Fruit fly (Drosophila melanogaster): ENCODE data around the gene Rh7.
A peak's percentile ranks its signal among the peaks of the same experiment; 100 is the strongest.

The Rh7 gene

dm6 chr3L:12136630-12137029 lies 38.7 kb downstream of the Rh7 start, which contains the start of the genes CG5645 and Atg12 (continued):
- TF ChIP-seq BEAF-32 (GFP tag; optimal IDR thresholded peaks at IDR 0.05) (peak; percentile 80), tin (GFP tag; optimal IDR thresholded peaks at IDR 0.05) (peak; percentile 79), Atf3 (GFP tag; optimal IDR thresholded peaks at IDR 0.05) (no peak), ci (GFP tag; IDR thresholded peaks at IDR 0.05) (no peak), CG9876 (GFP tag; optimal IDR thresholded peaks at IDR 0.05) (no peak), pita (GFP tag; optimal IDR thresholded peaks at IDR 0.05) (no peak), Mad (GFP tag; optimal IDR thresholded peaks at IDR 0.05) (no peak), Lim3 (GFP tag; IDR thresholded peaks at IDR 0.05) (no peak), vnd (GFP tag; IDR thresholded peaks at IDR 0.05; ENCODE audit: partially characterized antibody) (peak; percentile 74), unpg (GFP tag; optimal IDR thresholded peaks at IDR 0.05) (peak; percentile 73), Eip74EF (GFP tag; optimal IDR thresholded peaks at IDR 0.05) (no peak), emc (GFP tag; optimal IDR thresholded peaks at IDR 0.05) (no peak), CG11695 (GFP tag; IDR thresholded peaks at IDR 0.05) (peak; percentile 41; the same call in 1 of the 3 replicates), Fer3 (tag; optimal IDR thresholded peaks at IDR 0.05) (peak; percentile 64), Six4 (GFP tag; optimal IDR thresholded peaks at IDR 0.05) (peak; percentile 68), CG6254 (GFP tag; optimal IDR thresholded peaks at IDR 0.05) (peak; percentile 17), peb (GFP tag; IDR thresholded peaks at IDR 0.05) (no peak), Dek (tag; optimal IDR thresholded peaks at IDR 0.05) (peak; percentile 27), lov (optimal IDR thresholded peaks at IDR 0.05) (no peak), lov (GFP tag; IDR thresholded peaks at IDR 0.05) (no peak), CG8944 (GFP tag; optimal IDR thresholded peaks at IDR 0.05) (no peak), CrebB (tag; optimal IDR thresholded peaks at IDR 0.05) (peak; percentile 4), CG2875 (GFP tag; optimal IDR thresholded peaks at IDR 0.05) (no peak), CG11093 (GFP tag; IDR thresholded peaks at IDR 0.05) (no peak), CG6689 (GFP tag; IDR thresholded peaks at IDR 0.05) (peak; percentile 34; the same call in 1 of the 2 replicates), cas (GFP tag; IDR thresholded peaks at IDR 0.05) (peak; percentile 29; the same call in 1 of the 2 replicates), Atf6 (GFP tag; IDR thresholded peaks at IDR 0.05) (peak; percentile 61; the same call in 1 of the 2 replicates), dan (GFP tag; IDR thresholded peaks at IDR 0.05) (no peak), pan (optimal IDR thresholded peaks at IDR 0.05) (no peak), pan (GFP tag; optimal IDR thresholded peaks at IDR 0.05 in 1 of 2, IDR thresholded peaks at IDR 0.05 in 1 of 2) (peak in 1 of 2 experiments; percentile 69), lilli (GFP tag; optimal IDR thresholded peaks at IDR 0.05) (peak; percentile 43), sim (GFP tag; IDR thresholded peaks at IDR 0.05) (no peak), pfk (GFP tag; optimal IDR thresholded peaks at IDR 0.05) (no peak), p53 (GFP tag; optimal IDR thresholded peaks at IDR 0.05) (no peak), CG8089 (GFP tag; optimal IDR thresholded peaks at IDR 0.05) (no peak), dpn (GFP tag; optimal IDR thresholded peaks at IDR 0.05) (peak; percentile 3 to 65), CG3065 (GFP tag; optimal IDR thresholded peaks at IDR 0.05) (no peak), CG1792 (GFP tag; optimal IDR thresholded peaks at IDR 0.05) (no peak), Optix (GFP tag; IDR thresholded peaks at IDR 0.05) (no peak), CG12299 (tag; optimal IDR thresholded peaks at IDR 0.05) (peak; percentile 60), lbe (GFP tag; optimal IDR thresholded peaks at IDR 0.05) (peak; percentile 33), ind (GFP tag; optimal IDR thresholded peaks at IDR 0.05) (peak; percentile 58), caup (GFP tag; optimal IDR thresholded peaks at IDR 0.05; ENCODE audit: severe bottlenecking) (peak; percentile 44), abd-A (tag; optimal IDR thresholded peaks at IDR 0.05) (no peak), CG7745 (tag; optimal IDR thresholded peaks at IDR 0.05) (no peak), fd102C (GFP tag; optimal IDR thresholded peaks at IDR 0.05) (no peak), Kr (GFP tag; optimal IDR thresholded peaks at IDR 0.05) (no peak), CG13424 (tag; optimal IDR thresholded peaks at IDR 0.05) (peak; percentile 74), HLH4C (GFP tag; IDR thresholded peaks at IDR 0.05; ENCODE audit: partially characterized antibody) (peak; percentile 66; the same call in 2 of the 3 replicates), oc (tag; optimal IDR thresholded peaks at IDR 0.05) (no peak), sens-2 (GFP tag; IDR thresholded peaks at IDR 0.05) (no peak)

Data from whole organism, embryonic.